Worm (Caenorhabditis elegans) whole organism, L2 larva: ENCODE measurements around the gene srw-55.

ENCODE experiments used
- C34F6.9 ChIP-seq: fragments of 150-350 bp; optimal IDR thresholded peaks from 2 replicates; lab custom pipeline; 2014; ENCODE audit warnings: missing biosample characterization, missing genetic modification characterization
- R02D3.7 ChIP-seq: fragments of 150-350 bp; optimal IDR thresholded peaks from 2 replicates; lab custom pipeline; 2014; ENCODE audit warnings: missing biosample characterization, missing genetic modification characterization
- ama-1 ChIP-seq: fragments of 150-350 bp; optimal IDR thresholded peaks from 2 replicates; lab custom pipeline; 2018; ENCODE audit warnings: inconsistent platforms
- ceh-16 ChIP-seq: fragments of 150-350 bp; optimal IDR thresholded peaks from 2 replicates; lab custom pipeline; 2014; ENCODE audit warnings: missing biosample characterization, missing genetic modification characterization
- ceh-82 ChIP-seq: fragments of 150-350 bp; optimal IDR thresholded peaks from 2 replicates; lab custom pipeline; 2014; ENCODE audit warnings: missing biosample characterization, missing genetic modification characterization
- crh-2 ChIP-seq: sonication (generic microtip); optimal IDR thresholded peaks from 2 replicates; lab custom pipeline; 2017; ENCODE audit warnings: missing biosample characterization, missing genetic modification characterization
- dmd-4 ChIP-seq: sonication (generic microtip); optimal IDR thresholded peaks from 2 replicates; lab custom pipeline; 2017; ENCODE audit warnings: missing biosample characterization, missing genetic modification characterization
- egl-27 ChIP-seq: sonication (generic microtip); optimal IDR thresholded peaks from 3 replicates; lab custom pipeline; 2017; ENCODE audit warnings: missing biosample characterization, missing genetic modification reagents, missing genetic modification characterization
- elt-1 ChIP-seq: fragments of 150-350 bp; optimal IDR thresholded peaks from 2 replicates; lab custom pipeline; 2014; ENCODE audit warnings: missing biosample characterization, missing genetic modification characterization
- elt-3 ChIP-seq: sonication (generic microtip); optimal IDR thresholded peaks from 2 replicates; lab custom pipeline; 2017; ENCODE audit warnings: missing biosample characterization, missing genetic modification characterization
- fos-1 ChIP-seq: fragments of 150-350 bp; optimal IDR thresholded peaks from 2 replicates; lab custom pipeline; 2014; ENCODE audit warnings: missing biosample characterization, missing genetic modification characterization
- gmeb-1 ChIP-seq: fragments of 150-350 bp; optimal IDR thresholded peaks from 2 replicates; lab custom pipeline; 2014; ENCODE audit warnings: missing biosample characterization, missing genetic modification characterization
- lin-11 ChIP-seq: fragments of 150-350 bp; sonication (generic microtip); optimal IDR thresholded peaks from 2 replicates; lab custom pipeline; 2014; ENCODE audit warnings: missing biosample characterization, missing genetic modification characterization, inconsistent platforms, mixed read lengths
- lin-13 ChIP-seq: fragments of 150-350 bp; optimal IDR thresholded peaks from 2 replicates; lab custom pipeline; 2014; ENCODE audit warnings: missing biosample characterization, missing genetic modification reagents, missing genetic modification characterization
- lsy-2 ChIP-seq, 2 experiments: fragments of 150-350 bp in 1 of 2; sonication (generic microtip) in 1 of 2; optimal IDR thresholded peaks; 2 replicates each; lab custom pipeline; 2014 to 2017; ENCODE audit warnings: missing biosample characterization in 2 of 2, missing genetic modification characterization in 2 of 2
- mab-5 ChIP-seq: fragments of 150-350 bp; optimal IDR thresholded peaks from 2 replicates; lab custom pipeline; 2014; ENCODE audit warnings: missing biosample characterization, missing genetic modification characterization
- mbf-1 ChIP-seq: sonication (generic microtip); optimal IDR thresholded peaks from 2 replicates; lab custom pipeline; 2017; ENCODE audit warnings: missing biosample characterization, missing genetic modification characterization
- mdl-1 ChIP-seq, 2 experiments: fragments of 150-350 bp in 1 of 2; sonication (generic microtip) in 1 of 2; optimal IDR thresholded peaks; 2 replicates each; lab custom pipeline; 2017; ENCODE audit warnings: missing biosample characterization in 2 of 2, missing genetic modification characterization in 2 of 2
- nhr-10 ChIP-seq: sonication (generic microtip); optimal IDR thresholded peaks from 2 replicates; lab custom pipeline; 2017; ENCODE audit warnings: missing biosample characterization, missing genetic modification characterization
- nhr-12 ChIP-seq: fragments of 150-350 bp; optimal IDR thresholded peaks from 2 replicates; lab custom pipeline; 2014; ENCODE audit warnings: missing biosample characterization, missing genetic modification characterization
- nhr-129 ChIP-seq: fragments of 150-350 bp; optimal IDR thresholded peaks from 2 replicates; lab custom pipeline; 2014; ENCODE audit warnings: missing biosample characterization, missing genetic modification characterization
- nhr-21 ChIP-seq: fragments of 150-350 bp; optimal IDR thresholded peaks from 2 replicates; lab custom pipeline; 2014; ENCODE audit warnings: missing biosample characterization, missing genetic modification characterization
- nhr-23 ChIP-seq: fragments of 150-350 bp; optimal IDR thresholded peaks from 2 replicates; lab custom pipeline; 2014; ENCODE audit warnings: missing biosample characterization, missing genetic modification reagents, missing genetic modification characterization
- nhr-237 ChIP-seq: fragments of 150-350 bp; optimal IDR thresholded peaks from 2 replicates; lab custom pipeline; 2014; ENCODE audit warnings: missing biosample characterization, missing genetic modification characterization
- nhr-25 ChIP-seq: fragments of 150-350 bp; sonication (generic microtip); optimal IDR thresholded peaks from 3 replicates; lab custom pipeline; 2014; ENCODE audit warnings: missing biosample characterization, missing genetic modification characterization
- nhr-77 ChIP-seq: fragments of 150-350 bp; optimal IDR thresholded peaks from 2 replicates; lab custom pipeline; 2014; ENCODE audit warnings: missing biosample characterization, missing genetic modification characterization
- sem-4 ChIP-seq: fragments of 150-350 bp; optimal IDR thresholded peaks from 2 replicates; lab custom pipeline; 2014; ENCODE audit warnings: missing biosample characterization, missing genetic modification reagents, missing genetic modification characterization
- skn-1 ChIP-seq: sonication (generic microtip); optimal IDR thresholded peaks from 2 replicates; lab custom pipeline; 2017; ENCODE audit warnings: missing biosample characterization, missing genetic modification characterization
- sma-3 ChIP-seq: sonication (generic microtip); optimal IDR thresholded peaks from 2 replicates; lab custom pipeline; 2016; ENCODE audit warnings: missing genetic modification reagents, missing genetic modification characterization, missing compliant biosample characterization
- sma-9 ChIP-seq, 2 experiments: fragments of 150-350 bp in 1 of 2; sonication (generic microtip) in 1 of 2; optimal IDR thresholded peaks; 2 replicates each; lab custom pipeline; 2014 to 2016; ENCODE audit warnings: missing genetic modification characterization in 2 of 2, mild to moderate bottlenecking in 1 of 2, missing biosample characterization in 1 of 2, missing compliant biosample characterization in 1 of 2, missing genetic modification reagents in 1 of 2, moderate library complexity in 1 of 2
- snpc-4 ChIP-seq: fragments of 150-350 bp; optimal IDR thresholded peaks from 2 replicates; lab custom pipeline; 2014; ENCODE audit warnings: missing biosample characterization, missing genetic modification characterization
- unc-55 ChIP-seq: fragments of 150-350 bp; sonication (generic microtip); optimal IDR thresholded peaks from 3 replicates; lab custom pipeline; 2014; ENCODE audit warnings: missing biosample characterization, missing genetic modification reagents, missing genetic modification characterization
- zag-1 ChIP-seq: fragments of 150-350 bp; optimal IDR thresholded peaks from 2 replicates; lab custom pipeline; 2014; ENCODE audit warnings: missing biosample characterization, missing genetic modification characterization
- ztf-1 ChIP-seq: fragments of 200-800 bp; sonication (Bioruptor generic); conservative IDR thresholded peaks from 2 replicates; pipeline ENCODE4 v1.3.6; 2022; ENCODE audit warnings: missing genetic modification characterization, missing compliant biosample characterization

Gene srw-55

DNA sequence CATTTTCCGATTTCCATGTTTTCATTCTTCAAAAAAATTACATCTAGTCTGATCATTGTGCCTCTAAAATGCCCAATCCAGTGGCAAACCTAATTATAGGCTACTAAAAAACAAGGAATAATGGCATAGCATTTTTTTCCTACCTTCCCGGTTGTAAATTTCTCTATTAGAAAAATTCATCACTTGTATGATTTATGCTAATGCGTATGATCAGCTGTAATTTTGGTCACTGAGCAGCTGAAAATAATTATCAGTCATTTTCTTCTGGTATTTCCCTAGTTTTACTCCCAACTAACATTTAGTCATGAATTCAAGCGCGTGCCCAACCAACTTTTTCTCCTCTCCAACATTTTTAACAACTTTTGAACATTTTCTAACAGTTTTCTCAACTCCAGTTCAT lies 15.3 kb upstream of the srw-55 start, which contains the start of gene srh-186:
Gene srh-186 (plus strand): TSS at position 301 of the 400 bp plus-strand sequence.
- TF ChIP-seq crh-2 (tag; lab: Kevin White, UChicago) = no peak
- no peak for TF ChIP-seq nhr-23 (tag; lab: Kevin White, UChicago)
- TF ChIP-seq nhr-10 = no peak
- no peak for TF ChIP-seq C34F6.9 (tag; lab: Kevin White, UChicago)
- TF ChIP-seq ceh-82 (tag; lab: Kevin White, UChicago) = no peak

DNA sequence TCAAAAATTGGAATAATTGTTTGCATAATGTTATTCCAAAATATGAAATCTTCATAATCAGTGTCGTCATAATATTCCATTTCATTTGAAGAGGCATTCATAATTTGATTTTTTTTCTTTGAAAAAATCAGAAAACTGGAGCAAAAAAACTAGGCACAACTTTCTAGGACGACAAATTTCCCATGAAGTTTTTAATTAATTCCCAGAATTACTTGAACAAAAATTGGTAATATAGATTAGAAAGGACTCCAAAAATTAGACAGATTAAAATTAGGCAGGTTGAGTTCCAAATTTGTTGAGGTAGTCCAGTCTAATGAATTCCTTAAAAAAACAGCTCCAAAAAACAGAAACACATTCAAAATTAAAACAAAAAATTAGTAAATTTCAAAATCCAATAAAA lies 14.8 kb upstream of the srw-55 start, which contains the start of gene srw-57:
Gene srw-57 (minus strand): TSS at position 101 of the 400 bp plus-strand sequence.
- TF ChIP-seq nhr-21 (tag; lab: Kevin White, UChicago) (no peak), sma-9 (GFP tag; optimal IDR thresholded peaks at IDR 0.05; lab: Kevin White, UChicago) (no peak), sma-9 (tag; optimal IDR thresholded peaks at IDR 0.05; lab: Kevin White, UChicago) (no peak), dmd-4 (no peak), nhr-25 (tag; lab: Kevin White, UChicago) (no peak), gmeb-1 (tag; lab: Kevin White, UChicago) (no peak), lin-13 (GFP tag; lab: Kevin White, UChicago) (no peak), snpc-4 (tag; lab: Kevin White, UChicago) (no peak), ceh-82 (tag; lab: Kevin White, UChicago) (no peak), mab-5 (tag; lab: Kevin White, UChicago) (no peak), zag-1 (tag; lab: Kevin White, UChicago) (no peak), R02D3.7 (tag; lab: Kevin White, UChicago) (no peak), ztf-1 (GFP tag; lab: Robert Waterston, UW) (no peak), ceh-16 (tag; lab: Kevin White, UChicago) (no peak), mdl-1 (tag; optimal IDR thresholded peaks at IDR 0.05; lab: Kevin White, UChicago) (no peak), sem-4 (tag; lab: Kevin White, UChicago) (no peak), skn-1 (tag; lab: Kevin White, UChicago) (no peak), nhr-129 (tag; lab: Kevin White, UChicago) (no peak), unc-55 (GFP tag; lab: Kevin White, UChicago) (no peak)

DNA sequence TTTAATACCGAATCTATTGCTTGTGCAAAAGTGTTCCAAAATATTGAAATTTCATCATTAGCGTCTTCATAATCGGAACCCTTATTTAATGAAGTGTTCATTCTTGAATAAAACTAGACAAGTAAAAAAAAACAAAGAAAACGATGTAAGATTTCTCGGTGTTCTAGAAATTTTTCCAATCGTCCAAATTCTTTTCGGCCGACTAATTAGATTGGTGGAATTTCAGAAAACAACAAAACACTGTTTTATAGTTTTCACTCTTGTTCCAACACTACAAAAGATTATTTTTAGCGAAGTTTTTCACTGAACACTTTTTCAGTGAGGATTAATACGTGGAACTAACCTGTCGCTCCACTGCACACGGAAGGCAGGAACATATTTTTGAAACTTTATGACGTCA lies 12.6 kb upstream of the srw-55 start, which contains the start of gene srw-56:
Gene srw-56 (minus strand): TSS at position 101 of the 400 bp plus-strand sequence.
- TF ChIP-seq mab-5 (tag; lab: Kevin White, UChicago) = no peak
- no peak for TF ChIP-seq nhr-10
- no peak for TF ChIP-seq lsy-2 (tag; optimal IDR thresholded peaks at IDR 0.05; lab: Kevin White, UChicago)
- no peak for TF ChIP-seq sma-3 (GFP tag; lab: Kevin White, UChicago)

DNA sequence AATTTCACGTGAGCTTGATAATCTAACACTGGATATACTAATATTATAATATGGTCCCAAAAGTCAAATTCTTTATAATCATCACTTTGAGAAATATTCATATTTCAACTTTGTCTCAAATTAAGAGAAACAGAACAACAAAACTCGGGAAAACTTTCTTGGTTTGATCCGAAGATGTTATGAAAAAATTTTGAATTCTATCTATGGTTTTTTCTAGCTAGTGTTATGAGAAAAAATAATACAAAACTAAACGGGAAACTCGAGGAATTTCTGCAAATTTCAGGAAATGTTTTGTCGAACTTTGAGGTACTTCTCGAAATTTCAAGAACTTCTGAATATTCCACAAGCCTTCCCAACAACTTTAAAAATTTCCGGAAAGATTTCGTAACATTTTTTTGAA lies 10.7 kb upstream of the srw-55 start, which contains the start of gene srw-59:
Gene srw-59 (minus strand): TSS at position 101 of the 400 bp plus-strand sequence.
- TF ChIP-seq nhr-10 = no peak
- no peak for TF ChIP-seq mbf-1
- TF ChIP-seq nhr-237 (tag; lab: Kevin White, UChicago) = no peak
- TF ChIP-seq elt-3 (tag; lab: Kevin White, UChicago) = no peak
- no peak for TF ChIP-seq fos-1 (tag; lab: Kevin White, UChicago)
- TF ChIP-seq nhr-23 (tag; lab: Kevin White, UChicago) = no peak
- TF ChIP-seq elt-1 (tag; lab: Kevin White, UChicago) = no peak
- no peak for TF ChIP-seq nhr-77 (tag; lab: Kevin White, UChicago)
- no peak for TF ChIP-seq nhr-12 (tag; lab: Kevin White, UChicago)
- no peak for TF ChIP-seq unc-55 (GFP tag; lab: Kevin White, UChicago)
- no peak for TF ChIP-seq sma-3 (GFP tag; lab: Kevin White, UChicago)
- no peak for TF ChIP-seq egl-27
- no peak for TF ChIP-seq crh-2 (tag; lab: Kevin White, UChicago)
- TF ChIP-seq nhr-21 (tag; lab: Kevin White, UChicago) = no peak
- TF ChIP-seq sem-4 (tag; lab: Kevin White, UChicago) = no peak
- TF ChIP-seq C34F6.9 (tag; lab: Kevin White, UChicago) = no peak

DNA sequence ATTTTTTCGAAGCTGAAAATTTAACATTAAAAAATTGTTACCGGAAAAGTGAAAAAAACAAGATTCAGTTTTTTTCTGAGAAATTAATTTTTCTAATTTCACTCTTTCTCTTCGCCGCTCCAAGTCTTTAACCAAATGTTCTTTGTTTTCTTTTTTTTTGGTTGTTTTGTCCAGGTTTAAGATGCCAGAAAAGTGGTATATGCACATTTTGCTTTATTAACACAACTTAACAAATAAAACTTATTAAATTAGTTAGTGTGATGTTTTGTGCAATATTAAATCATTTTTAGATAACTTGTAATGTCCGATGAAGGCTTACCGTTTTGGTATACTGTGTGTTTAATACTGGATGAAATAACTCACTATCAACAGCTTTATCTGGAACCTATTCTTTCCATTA lies 3.0 kb upstream of the srw-55 start, which contains the start of gene srw-53:
Gene srw-53 (plus strand): TSS at position 301 of the 400 bp plus-strand sequence.
- no peak for TF ChIP-seq nhr-10
- no peak for TF ChIP-seq skn-1 (tag; lab: Kevin White, UChicago)
- no peak for TF ChIP-seq lin-11
- no peak for TF ChIP-seq ama-1 (lab: Kevin White, UChicago)
- no peak for TF ChIP-seq elt-1 (tag; lab: Kevin White, UChicago)
- TF ChIP-seq lin-13 (GFP tag; lab: Kevin White, UChicago) = no peak
